Fruit fly (Drosophila melanogaster): ENCODE results near the gene CG16753.

CG16753 gene

dm6 chr3L:3078398-3079155, 23.7 kb downstream of the CG16753 start (continued):
- peak; percentile 87 for TF ChIP-seq Eip78C (GFP tag)
- TF ChIP-seq Met (GFP tag; optimal IDR thresholded peaks at IDR 0.05), result peak; percentile 68
- peak; percentile 21 for TF ChIP-seq Ets96B (tag; optimal IDR thresholded peaks at IDR 0.05)
- peak; percentile 38 for TF ChIP-seq Ets21C (GFP tag; optimal IDR thresholded peaks at IDR 0.05)
- peak; percentile 71 for TF ChIP-seq fkh (GFP tag; optimal IDR thresholded peaks at IDR 0.05)
- no peak for TF ChIP-seq fd59A (GFP tag; optimal IDR thresholded peaks at IDR 0.05)
- peak; percentile 45 for TF ChIP-seq Sox14 (GFP tag; optimal IDR thresholded peaks at IDR 0.05)
- peak; percentile 3 for TF ChIP-seq CG3032 (tag; optimal IDR thresholded peaks at IDR 0.05)
- TF ChIP-seq OdsH (GFP tag; optimal IDR thresholded peaks at IDR 0.05), result peak; percentile 51
- peak; percentile 9 for TF ChIP-seq CG6854 (GFP tag; optimal IDR thresholded peaks at IDR 0.05)
- peak; percentile 31 for TF ChIP-seq Sox15 (GFP tag; optimal IDR thresholded peaks at IDR 0.05)
- TF ChIP-seq CG4318 (GFP tag; optimal IDR thresholded peaks at IDR 0.05), result peak; percentile 5
- peak; percentile 58 for TF ChIP-seq CG11762 (GFP tag; optimal IDR thresholded peaks at IDR 0.05; ENCODE audit: insufficient read depth)
- peak; percentile 40 for TF ChIP-seq acj6 (GFP tag; optimal IDR thresholded peaks at IDR 0.05)
- peak; percentile 57 for TF ChIP-seq lz (GFP tag; optimal IDR thresholded peaks at IDR 0.05)
- 0 out of 2 replicates have a peak, but pooled peaks have one; percentile 14 for TF ChIP-seq Gug (GFP tag; IDR thresholded peaks at IDR 0.05)
- peak; percentile 43 for TF ChIP-seq CG6276 (GFP tag; optimal IDR thresholded peaks at IDR 0.05)
- TF ChIP-seq eg (GFP tag; IDR thresholded peaks at IDR 0.05), result no peak
- no peak for TF ChIP-seq Eip93F (GFP tag; optimal IDR thresholded peaks at IDR 0.05)
- peak; percentile 50 for TF ChIP-seq esn (GFP tag; optimal IDR thresholded peaks at IDR 0.05)
- no peak for TF ChIP-seq Eip75B (GFP tag; optimal IDR thresholded peaks at IDR 0.05)
- TF ChIP-seq CG8119 (GFP tag; IDR thresholded peaks at IDR 0.05), result no peak
- peak; percentile 69 for TF ChIP-seq Hr39 (GFP tag; optimal IDR thresholded peaks at IDR 0.05)
- TF ChIP-seq salr (GFP tag; optimal IDR thresholded peaks at IDR 0.05), result no peak
- no peak for TF ChIP-seq CG9139 (GFP tag; optimal IDR thresholded peaks at IDR 0.05)
- TF ChIP-seq ss (GFP tag; optimal IDR thresholded peaks at IDR 0.05), result peak in 1 of 2 experiments; percentile 42
- no peak for TF ChIP-seq dac (GFP tag; optimal IDR thresholded peaks at IDR 0.05)
- peak; percentile 81 for TF ChIP-seq svp (GFP tag)
- TF ChIP-seq Smox (GFP tag; optimal IDR thresholded peaks at IDR 0.05), result peak; percentile 60
- TF ChIP-seq spab (GFP tag; optimal IDR thresholded peaks at IDR 0.05), result peak; percentile 29

- no peak for TF ChIP-seq CG6792 (GFP tag; optimal IDR thresholded peaks at IDR 0.05)
- TF ChIP-seq CG6276 (GFP tag; optimal IDR thresholded peaks at IDR 0.05), result no peak
- no peak for TF ChIP-seq CG8632 (GFP tag; optimal IDR thresholded peaks at IDR 0.05)
- TF ChIP-seq Smox (GFP tag; optimal IDR thresholded peaks at IDR 0.05), result no peak
- no peak for TF ChIP-seq CG15336 (GFP tag; IDR thresholded peaks at IDR 0.05)
- no peak for TF ChIP-seq CG3032 (tag; optimal IDR thresholded peaks at IDR 0.05)
- no peak for TF ChIP-seq CG16779 (tag; optimal IDR thresholded peaks at IDR 0.05)
- TF ChIP-seq CG10631 (GFP tag; optimal IDR thresholded peaks at IDR 0.05), result no peak
Measured at dm6 chr3L:3079156-3079495, 24.2 kb downstream of the CG16753 start.

- TF ChIP-seq CG7368 (GFP tag; optimal IDR thresholded peaks at IDR 0.05) (no peak), CG10669 (GFP tag; optimal IDR thresholded peaks at IDR 0.05) (peak; percentile 24), cyc (GFP tag; optimal IDR thresholded peaks at IDR 0.05) (peak; percentile 30), pdm3 (GFP tag; optimal IDR thresholded peaks at IDR 0.05) (peak; percentile 39), CG34406 (GFP tag; optimal IDR thresholded peaks at IDR 0.05) (no peak), Eip75B (GFP tag; optimal IDR thresholded peaks at IDR 0.05) (no peak), fkh (GFP tag; optimal IDR thresholded peaks at IDR 0.05) (peak; percentile 17), Sox14 (GFP tag; optimal IDR thresholded peaks at IDR 0.05) (peak; percentile 57), Sox15 (GFP tag; optimal IDR thresholded peaks at IDR 0.05) (peak; percentile 51), acj6 (GFP tag; optimal IDR thresholded peaks at IDR 0.05) (peak; percentile 3), CG31627 (GFP tag; optimal IDR thresholded peaks at IDR 0.05) (peak; percentile 25), CG3032 (tag; optimal IDR thresholded peaks at IDR 0.05) (peak; percentile 26), Eip78C (GFP tag) (peak; percentile 75), Hr39 (GFP tag; optimal IDR thresholded peaks at IDR 0.05) (peak; percentile 59), Gug (GFP tag; IDR thresholded peaks at IDR 0.05) (peak; percentile 33), CG6808 (GFP tag; optimal IDR thresholded peaks at IDR 0.05) (no peak), ss (GFP tag; optimal IDR thresholded peaks at IDR 0.05) (no peak), eg (GFP tag; IDR thresholded peaks at IDR 0.05) (peak; percentile 68; the same call in 2 of the 3 replicates), fd59A (GFP tag; optimal IDR thresholded peaks at IDR 0.05) (peak; percentile 19), svp (GFP tag) (peak; percentile 91), CG15336 (GFP tag; IDR thresholded peaks at IDR 0.05) (0 out of 2 replicates have a peak, but pooled peaks have one; percentile 13), Smox (GFP tag; optimal IDR thresholded peaks at IDR 0.05) (no peak), CG11902 (GFP tag; optimal IDR thresholded peaks at IDR 0.05) (peak; percentile 39), OdsH (GFP tag; optimal IDR thresholded peaks at IDR 0.05) (peak; percentile 3)
Measured at dm6 chr3L:3080084-3080994, 25.5 kb downstream of the CG16753 start.

All from whole organism, prepupa.